Worm (Caenorhabditis elegans) whole organism, L1 larva: ENCODE data around the gene metl-9.

Source experiments
- ama-1 ChIP-seq: fragments of 150-350 bp; optimal IDR thresholded peaks from 2 replicates; lab custom pipeline; 2014
- elt-3 ChIP-seq, 6 experiments: fragments of 150-350 bp in 1 of 6; sonication (generic microtip); optimal IDR thresholded peaks; 2 replicates each; lab custom pipeline; 2017 to 2018; ENCODE audit warnings: missing biosample characterization in 6 of 6, missing genetic modification characterization in 6 of 6, inconsistent platforms in 1 of 6
- nhr-12 ChIP-seq: sonication (generic microtip); optimal IDR thresholded peaks from 2 replicates; lab custom pipeline; 2017; ENCODE audit warnings: missing biosample characterization, missing genetic modification characterization
- snpc-4 ChIP-seq: fragments of 150-350 bp; optimal IDR thresholded peaks from 2 replicates; lab custom pipeline; 2014; ENCODE audit warnings: missing biosample characterization, missing genetic modification characterization

DNA sequence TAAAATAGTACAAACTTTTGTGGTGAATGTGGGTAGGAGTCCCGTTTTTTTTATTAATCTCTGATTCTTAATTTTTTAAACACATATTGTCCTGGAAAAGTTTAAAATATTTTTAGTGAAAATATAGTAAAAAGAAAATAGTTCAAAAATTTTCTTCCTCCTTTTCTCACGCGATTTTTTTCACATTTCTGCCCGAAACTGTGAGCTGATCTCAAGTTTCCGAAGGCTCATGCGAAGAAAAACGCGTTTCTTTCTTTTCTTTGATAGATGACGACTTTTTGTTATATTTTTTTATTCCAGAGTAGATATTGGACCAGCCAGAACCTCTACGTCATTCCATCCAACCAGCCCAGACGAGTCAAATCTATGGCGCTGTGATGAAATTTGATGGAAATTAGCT, 5.0 kb upstream of the metl-9 start, which contains the start of gene T03G11.9:
- TF ChIP-seq nhr-12 (tag; lab: Kevin White, UChicago), result no peak
- no peak for TF ChIP-seq ama-1
- TF ChIP-seq elt-3 (tag; optimal IDR thresholded peaks at IDR 0.05; lab: Kevin White, UChicago), result no peak
- TF ChIP-seq snpc-4 (tag; lab: Kevin White, UChicago), result no peak
